Worm (Caenorhabditis elegans): ENCODE measurements around the gene col-95.

- TF ChIP-seq ceh-45 (GFP tag; IDR thresholded peaks at IDR 0.05), result no peak
- TF ChIP-seq tbx-7 (tag; optimal IDR thresholded peaks at IDR 0.05), result no peak
- TF ChIP-seq elt-2 (tag; optimal IDR thresholded peaks at IDR 0.05), result no peak
- TF ChIP-seq hlh-15 (tag; optimal IDR thresholded peaks at IDR 0.05), result no peak
- no peak for TF ChIP-seq pqm-1 (tag; optimal IDR thresholded peaks at IDR 0.05)
Observed at ce11 chrIII:11666819-11667218, 37.0 kb upstream of the col-95 start.

Data from whole organism, late embryonic.